Fruit fly (Drosophila melanogaster) whole organism, embryonic: ENCODE data around the gene CG9920.

Source experiments
- Abd-B ChIP-seq: fragments of 200-800 bp; sonication (Bioruptor generic); optimal IDR thresholded peaks from 2 replicates; lab custom pipeline; 2018; ENCODE audit warnings: missing biosample characterization, mild to moderate bottlenecking, missing genetic modification characterization, moderate library complexity
- Atf-2 ChIP-seq: fragments of 200-800 bp; sonication (Bioruptor generic); optimal IDR thresholded peaks from 2 replicates; lab custom pipeline; 2016; ENCODE audit warnings: missing biosample characterization, missing genetic modification characterization
- BEAF-32 ChIP-seq: fragments of 200-800 bp; sonication (Bioruptor generic); optimal IDR thresholded peaks from 3 replicates; lab custom pipeline; 2017; ENCODE audit warnings: missing biosample characterization, missing genetic modification characterization, mild to moderate bottlenecking, moderate library complexity, missing genetic modification reagents
- CG10147 ChIP-seq: fragments of 200-800 bp; sonication (Bioruptor generic); optimal IDR thresholded peaks from 2 replicates; lab custom pipeline; 2019; ENCODE audit warnings: missing biosample characterization, mild to moderate bottlenecking, missing genetic modification characterization, moderate library complexity
- CG10209 ChIP-seq: fragments of 200-800 bp; sonication (Bioruptor generic); optimal IDR thresholded peaks from 3 replicates; lab custom pipeline; 2017; ENCODE audit warnings: missing biosample characterization, mild to moderate bottlenecking, missing genetic modification characterization, missing genetic modification reagents
- CG10274 ChIP-seq: fragments of 200-800 bp; sonication (Bioruptor generic); optimal IDR thresholded peaks from 3 replicates; lab custom pipeline; 2017; ENCODE audit warnings: missing biosample characterization, mild to moderate bottlenecking, missing genetic modification characterization
- CG10431 ChIP-seq: fragments of 200-800 bp; sonication (Bioruptor generic); optimal IDR thresholded peaks from 3 replicates; lab custom pipeline; 2018; ENCODE audit warnings: missing biosample characterization, mild to moderate bottlenecking, missing genetic modification characterization
- CG11398 ChIP-seq: fragments of 200-800 bp; sonication (Bioruptor generic); optimal IDR thresholded peaks from 2 replicates; lab custom pipeline; 2016; ENCODE audit warnings: missing biosample characterization, missing genetic modification characterization
- CG11504 ChIP-seq: fragments of 200-800 bp; sonication (Bioruptor generic); optimal IDR thresholded peaks from 3 replicates; lab custom pipeline; 2019; ENCODE audit warnings: missing biosample characterization, mild to moderate bottlenecking, missing genetic modification characterization, moderate library complexity
- CG12744 ChIP-seq: fragments of 200-800 bp; sonication (Bioruptor generic); optimal IDR thresholded peaks from 2 replicates; lab custom pipeline; 2016; ENCODE audit warnings: missing biosample characterization, missing genetic modification characterization
- CG14860 ChIP-seq: fragments of 200-800 bp; sonication (Bioruptor generic); IDR thresholded peaks from 3 replicates; pipeline ENCODE4 v1.3.6; 2022; ENCODE audit warnings: missing biosample characterization, missing genetic modification characterization; ENCODE audit not compliant: partially characterized antibody
- CG1603 ChIP-seq: fragments of 200-800 bp; sonication (Bioruptor generic); optimal IDR thresholded peaks from 2 replicates; lab custom pipeline; 2019; ENCODE audit warnings: missing biosample characterization, mild to moderate bottlenecking, missing genetic modification characterization, moderate library complexity
- CG16779 ChIP-seq: fragments of 200-800 bp; sonication (Bioruptor generic); IDR thresholded peaks from 2 replicates; pipeline ENCODE4 v1.3.6; 2022; ENCODE audit warnings: missing biosample characterization, missing genetic modification characterization
- CG2120 ChIP-seq: fragments of 200-800 bp; sonication (Bioruptor generic); optimal IDR thresholded peaks from 3 replicates; lab custom pipeline; 2016; ENCODE audit warnings: missing biosample characterization, missing genetic modification characterization
- CG30403 ChIP-seq: fragments of 200-800 bp; sonication (Bioruptor generic); optimal IDR thresholded peaks from 3 replicates; lab custom pipeline; 2016; ENCODE audit warnings: missing biosample characterization, missing genetic modification characterization
- CG31224 ChIP-seq: fragments of 200-800 bp; sonication (Bioruptor generic); IDR thresholded peaks from 2 replicates; pipeline ENCODE4 v1.3.6; 2022; ENCODE audit warnings: missing biosample characterization, missing genetic modification characterization
- CG31388 ChIP-seq: fragments of 200-800 bp; sonication (Bioruptor generic); optimal IDR thresholded peaks from 2 replicates; lab custom pipeline; 2016; ENCODE audit warnings: missing biosample characterization, missing genetic modification characterization
- CG6654 ChIP-seq: fragments of 200-800 bp; sonication (Bioruptor generic); optimal IDR thresholded peaks from 2 replicates; lab custom pipeline; 2017; ENCODE audit warnings: missing biosample characterization, mild to moderate bottlenecking, missing genetic modification characterization
- Dip2 ChIP-seq: fragments of 200-800 bp; sonication (Bioruptor generic); IDR thresholded peaks from 2 replicates; pipeline ENCODE4 v1.3.6; 2022; ENCODE audit warnings: missing biosample characterization, missing genetic modification characterization
- Dll ChIP-seq: fragments of 200-800 bp; sonication (Bioruptor generic); IDR thresholded peaks from 4 replicates; pipeline ENCODE4 v1.3.6; 2022; ENCODE audit warnings: missing biosample characterization, missing genetic modification characterization; ENCODE audit not compliant: partially characterized antibody
- Gsc ChIP-seq: fragments of 200-800 bp; sonication (Bioruptor generic); IDR thresholded peaks from 2 replicates; pipeline ENCODE4 v1.3.6; 2022; ENCODE audit warnings: missing biosample characterization, missing genetic modification characterization
- Hmx ChIP-seq: fragments of 200-800 bp; sonication (Bioruptor generic); optimal IDR thresholded peaks from 2 replicates; lab custom pipeline; 2016; ENCODE audit warnings: missing biosample characterization, missing genetic modification characterization
- Lhr ChIP-seq: fragments of 200-800 bp; sonication (Bioruptor generic); optimal IDR thresholded peaks from 3 replicates; lab custom pipeline; 2017; ENCODE audit warnings: mild to moderate bottlenecking, missing biosample characterization, missing genetic modification reagents, missing genetic modification characterization
- Lim3 ChIP-seq: fragments of 200-800 bp; sonication (Bioruptor generic); IDR thresholded peaks from 2 replicates; pipeline ENCODE4 v1.3.6; 2022; ENCODE audit warnings: missing biosample characterization, missing genetic modification characterization
- NC2α ChIP-seq: fragments of 200-800 bp; sonication (Bioruptor generic); optimal IDR thresholded peaks from 2 replicates; lab custom pipeline; 2016; ENCODE audit warnings: missing biosample characterization, missing genetic modification characterization
- NFAT ChIP-seq: fragments of 200-800 bp; sonication (Bioruptor generic); IDR thresholded peaks from 2 replicates; pipeline ENCODE4 v1.3.6; 2022; ENCODE audit warnings: missing biosample characterization, missing genetic modification characterization
- Nf-YA ChIP-seq: fragments of 200-800 bp; sonication (Bioruptor generic); IDR thresholded peaks from 2 replicates; pipeline ENCODE4 v1.3.6; 2022; ENCODE audit warnings: missing biosample characterization, missing genetic modification characterization
- Ravus ChIP-seq: fragments of 200-800 bp; sonication (Bioruptor generic); IDR thresholded peaks from 2 replicates; pipeline ENCODE4 v1.3.6; 2022; ENCODE audit warnings: missing biosample characterization, missing genetic modification characterization
- Usf ChIP-seq: fragments of 200-800 bp; sonication (Bioruptor generic); optimal IDR thresholded peaks from 2 replicates; lab custom pipeline; 2017; ENCODE audit warnings: missing genotype, missing biosample characterization, missing genetic modification characterization
- Xbp1 ChIP-seq: fragments of 200-800 bp; sonication (Bioruptor generic); optimal IDR thresholded peaks from 3 replicates; lab custom pipeline; 2016; ENCODE audit warnings: missing biosample characterization, mild to moderate bottlenecking, missing genetic modification characterization
- ab ChIP-seq: fragments of 200-800 bp; sonication (Bioruptor generic); optimal IDR thresholded peaks from 2 replicates; lab custom pipeline; 2016; ENCODE audit warnings: missing biosample characterization, missing genetic modification characterization
- br ChIP-seq: fragments of >200 bp; optimal IDR thresholded peaks from 2 replicates; lab custom pipeline; 2017
- cato ChIP-seq: fragments of 200-800 bp; sonication (Bioruptor generic); optimal IDR thresholded peaks from 2 replicates; lab custom pipeline; 2016; ENCODE audit warnings: missing biosample characterization, missing genetic modification characterization, borderline replicate concordance
- cg ChIP-seq: fragments of 200-800 bp; sonication (Bioruptor generic); optimal IDR thresholded peaks from 3 replicates; lab custom pipeline; 2019; ENCODE audit warnings: missing biosample characterization, mild to moderate bottlenecking, missing genetic modification characterization, moderate library complexity
- corto ChIP-seq: fragments of 200-800 bp; sonication (Bioruptor generic); optimal IDR thresholded peaks from 2 replicates; lab custom pipeline; 2016; ENCODE audit warnings: missing biosample characterization, mild to moderate bottlenecking, missing genetic modification characterization, moderate library complexity
- dati ChIP-seq: fragments of 200-800 bp; sonication (Bioruptor generic); IDR thresholded peaks from 2 replicates; pipeline ENCODE4 v1.3.6; 2022; ENCODE audit warnings: missing biosample characterization, missing genetic modification characterization
- dimm ChIP-seq: fragments of 200-800 bp; sonication (Bioruptor generic); IDR thresholded peaks from 2 replicates; pipeline ENCODE4 v1.3.6; 2022; ENCODE audit warnings: missing biosample characterization, missing genetic modification characterization
- emc ChIP-seq: fragments of 200-800 bp; sonication (Bioruptor generic); optimal IDR thresholded peaks from 2 replicates; lab custom pipeline; 2016; ENCODE audit warnings: missing biosample characterization, missing genetic modification characterization
- fd102C ChIP-seq: fragments of 200-800 bp; sonication (Bioruptor generic); optimal IDR thresholded peaks from 2 replicates; lab custom pipeline; 2018; ENCODE audit warnings: missing biosample characterization, mild to moderate bottlenecking, missing genetic modification characterization, moderate library complexity
- gce ChIP-seq: fragments of 200-800 bp; sonication (Bioruptor generic); IDR thresholded peaks from 3 replicates; pipeline ENCODE4 v1.3.6; 2022; ENCODE audit warnings: missing biosample characterization, missing genetic modification characterization
- gcm2 ChIP-seq: fragments of 200-800 bp; sonication (Bioruptor generic); optimal IDR thresholded peaks from 2 replicates; lab custom pipeline; 2016; ENCODE audit warnings: missing biosample characterization, missing genetic modification characterization
- gem ChIP-seq: fragments of 200-800 bp; sonication (Bioruptor generic); optimal IDR thresholded peaks from 2 replicates; lab custom pipeline; 2019; ENCODE audit warnings: missing biosample characterization, mild to moderate bottlenecking, missing genetic modification characterization, moderate library complexity
- hkb ChIP-seq, 2 experiments: fragments of 200-800 bp in 1 of 2; fragments of >200 bp in 1 of 2; sonication (Bioruptor generic) in 1 of 2; IDR thresholded peaks in 1 of 2; optimal IDR thresholded peaks in 1 of 2; 2 replicates each; pipeline versions ENCODE4 v1.3.6 to Lab custom; 2017 to 2022; ENCODE audit warnings: missing biosample characterization in 1 of 2, missing genetic modification characterization in 1 of 2
- jing ChIP-seq: fragments of 200-800 bp; sonication (Bioruptor generic); optimal IDR thresholded peaks from 2 replicates; lab custom pipeline; 2018; ENCODE audit warnings: missing biosample characterization, mild to moderate bottlenecking, missing genetic modification characterization
- lab ChIP-seq: fragments of 200-800 bp; sonication (Bioruptor generic); optimal IDR thresholded peaks from 3 replicates; lab custom pipeline; 2017; ENCODE audit warnings: missing biosample characterization, missing genetic modification characterization, mild to moderate bottlenecking, moderate library complexity, missing genetic modification reagents
- odd ChIP-seq: fragments of 200-800 bp; sonication (Bioruptor generic); optimal IDR thresholded peaks from 2 replicates; lab custom pipeline; 2017; ENCODE audit warnings: missing biosample characterization, mild to moderate bottlenecking, missing genetic modification characterization
- peb ChIP-seq: fragments of 200-800 bp; sonication (Bioruptor generic); IDR thresholded peaks from 2 replicates; pipeline ENCODE4 v1.3.6; 2022; ENCODE audit warnings: missing biosample characterization, missing genetic modification characterization
- ranshi ChIP-seq: fragments of 200-800 bp; sonication (Bioruptor generic); IDR thresholded peaks from 2 replicates; pipeline ENCODE4 v1.3.6; 2022; ENCODE audit warnings: missing biosample characterization, missing genetic modification characterization
- sens ChIP-seq: fragments of 200-800 bp; sonication (Bioruptor generic); peaks from one replicate; lab custom pipeline; 2016; ENCODE audit warnings: missing biosample characterization, missing genetic modification characterization
- sisA ChIP-seq: fragments of 200-800 bp; sonication (Bioruptor generic); IDR thresholded peaks from 2 replicates; pipeline ENCODE4 v1.3.6; 2022; ENCODE audit warnings: missing biosample characterization, missing genetic modification characterization
- slou ChIP-seq: fragments of 200-800 bp; sonication (Bioruptor generic); optimal IDR thresholded peaks from 3 replicates; lab custom pipeline; 2016; ENCODE audit warnings: missing biosample characterization, missing genetic modification characterization
- vvl ChIP-seq: fragments of 200-800 bp; sonication (Bioruptor generic); IDR thresholded peaks from 2 replicates; pipeline ENCODE4 v1.3.6; 2022; ENCODE audit warnings: missing biosample characterization, missing genetic modification characterization

The CG9920 gene

dm6 chr3R:14048702-14049142 lies 49.2 kb downstream of the CG9920 start (continued):
- TF ChIP-seq vvl (no peak), Atf-2 (GFP tag; lab: Kevin White, UChicago) (no peak), Dll (no peak), odd (GFP tag; lab: Kevin White, UChicago) (no peak), Lim3 (no peak), Xbp1 (GFP tag; lab: Kevin White, UChicago) (no peak), sisA (GFP tag; lab: Robert Waterston, UW) (no peak), CG30403 (peak; percentile 43), peb (GFP tag; lab: Robert Waterston, UW) (no peak), Abd-B (no peak), CG6654 (GFP tag; lab: Kevin White, UChicago) (no peak), CG1603 (tag; lab: Kevin White, UChicago) (no peak), Hmx (GFP tag; lab: Kevin White, UChicago) (no peak), CG2120 (GFP tag; lab: Kevin White, UChicago) (peak; percentile 20), CG16779 (GFP tag; lab: Robert Waterston, UW) (no peak), sens (peak; percentile 56), corto (GFP tag; lab: Kevin White, UChicago) (no peak), Usf (GFP tag; lab: Kevin White, UChicago) (no peak), CG31388 (GFP tag; lab: Kevin White, UChicago) (no peak), ab (GFP tag; lab: Kevin White, UChicago) (no peak), br (lab: Kevin White, UChicago) (no peak), fd102C (no peak), Gsc (GFP tag; lab: Robert Waterston, UW) (no peak), NC2α (GFP tag; lab: Kevin White, UChicago) (no peak), CG31224 (no peak), gem (tag; lab: Kevin White, UChicago) (peak; percentile 59), CG11504 (tag; lab: Kevin White, UChicago) (peak; percentile 45), dati (GFP tag; lab: Robert Waterston, UW) (no peak), hkb (optimal IDR thresholded peaks at IDR 0.05; lab: Kevin White, UChicago) (no peak), hkb (GFP tag; IDR thresholded peaks at IDR 0.05; lab: Robert Waterston, UW) (no peak), lab (GFP tag; lab: Kevin White, UChicago) (peak; percentile 39), Lhr (GFP tag; lab: Kevin White, UChicago) (no peak), gce (GFP tag; lab: Robert Waterston, UW) (no peak), cg (GFP tag; lab: Kevin White, UChicago) (no peak), BEAF-32 (GFP tag; lab: Kevin White, UChicago) (no peak), ranshi (no peak), CG12744 (GFP tag; lab: Kevin White, UChicago) (no peak), jing (GFP tag; lab: Kevin White, UChicago) (no peak), cato (no peak), CG10209 (GFP tag; lab: Kevin White, UChicago) (no peak), CG10431 (GFP tag; lab: Kevin White, UChicago) (no peak), CG11398 (GFP tag; lab: Kevin White, UChicago) (no peak), slou (GFP tag; lab: Kevin White, UChicago) (no peak), dimm (GFP tag; lab: Robert Waterston, UW) (no peak), CG10274 (GFP tag; lab: Kevin White, UChicago) (no peak), Ravus (GFP tag; lab: Robert Waterston, UW) (no peak), Dip2 (GFP tag; lab: Robert Waterston, UW) (no peak), CG10147 (GFP tag; lab: Kevin White, UChicago) (no peak), emc (GFP tag; lab: Kevin White, UChicago) (no peak), CG14860 (GFP tag; lab: Robert Waterston, UW) (no peak), NFAT (GFP tag; lab: Robert Waterston, UW) (peak; percentile 25; the same call in 1 of the 2 replicates), Nf-YA (GFP tag; lab: Robert Waterston, UW) (no peak), gcm2 (GFP tag; lab: Kevin White, UChicago) (no peak)
